Worm (Caenorhabditis elegans) whole organism, L1 larva: ENCODE data around the gene nhr-87.

Experiments used
- alr-1 ChIP-seq: fragments of 200-800 bp; sonication (Bioruptor generic); optimal IDR thresholded peaks from 2 replicates; lab custom pipeline; 2018; ENCODE audit warnings: borderline replicate concordance, mild to moderate bottlenecking, missing genetic modification characterization, missing compliant biosample characterization
- ama-1 ChIP-seq: fragments of 150-350 bp; optimal IDR thresholded peaks from 2 replicates; lab custom pipeline; 2014
- ceh-82 ChIP-seq, 3 experiments: fragments of 150-350 bp in 1 of 3; sonication (generic microtip) in 2 of 3; optimal IDR thresholded peaks; 2 replicates each; lab custom pipeline; 2014 to 2017; ENCODE audit warnings: missing biosample characterization in 3 of 3, missing genetic modification characterization in 3 of 3
- ceh-90 ChIP-seq: sonication (generic microtip); optimal IDR thresholded peaks from 2 replicates; lab custom pipeline; 2016; ENCODE audit warnings: missing genetic modification characterization, missing compliant biosample characterization
- dpl-1 ChIP-seq, 3 experiments: fragments of 150-350 bp in 2 of 3; sonication (generic microtip) in 1 of 3; optimal IDR thresholded peaks; 2 replicates each; lab custom pipeline; 2014 to 2017; ENCODE audit warnings: missing biosample characterization in 3 of 3, missing genetic modification characterization in 3 of 3, missing genetic modification reagents in 3 of 3
- efl-1 ChIP-seq, 4 experiments: fragments of 150-350 bp; optimal IDR thresholded peaks in 3 of 4; peaks in 1 of 4; 1 replicate in 1 of 4; 2 replicates in 3 of 4; lab custom pipeline; 2014; ENCODE audit warnings: missing biosample characterization in 2 of 4, missing genetic modification characterization in 2 of 4, missing genetic modification reagents in 2 of 4
- egl-27 ChIP-seq, 2 experiments: fragments of 150-350 bp in 1 of 2; sonication (generic microtip); optimal IDR thresholded peaks; 3 replicates each; lab custom pipeline; 2017 to 2018; ENCODE audit warnings: missing biosample characterization in 2 of 2, missing genetic modification characterization in 2 of 2, missing genetic modification reagents in 2 of 2
- fos-1 ChIP-seq: fragments of 150-350 bp; optimal IDR thresholded peaks from 2 replicates; lab custom pipeline; 2014; ENCODE audit warnings: missing biosample characterization, missing genetic modification characterization
- lin-15B ChIP-seq: fragments of 150-350 bp; sonication (generic microtip); optimal IDR thresholded peaks from 3 replicates; lab custom pipeline; 2014; ENCODE audit warnings: missing biosample characterization, missing genetic modification characterization
- lin-39 ChIP-seq: fragments of 150-350 bp; optimal IDR thresholded peaks from 2 replicates; lab custom pipeline; 2014; ENCODE audit warnings: missing biosample characterization, missing genetic modification reagents, missing genetic modification characterization
- lsy-2 ChIP-seq, 2 experiments: fragments of 150-350 bp; optimal IDR thresholded peaks; 2 replicates each; lab custom pipeline; 2014; ENCODE audit warnings: missing biosample characterization in 2 of 2, missing genetic modification characterization in 2 of 2
- nhr-237 ChIP-seq: fragments of 150-350 bp; optimal IDR thresholded peaks from 2 replicates; lab custom pipeline; 2014; ENCODE audit warnings: missing biosample characterization, missing genetic modification characterization
- unc-30 ChIP-seq: sonication (generic microtip); optimal IDR thresholded peaks from 2 replicates; lab custom pipeline; 2017; ENCODE audit warnings: missing biosample characterization, missing genetic modification characterization
- unc-86 ChIP-seq: sonication (generic microtip); optimal IDR thresholded peaks from 2 replicates; lab custom pipeline; 2016; ENCODE audit warnings: missing genetic modification characterization, missing compliant biosample characterization

ce11 chrIV:1624447-1624846 is 618 bp downstream of the nhr-87 start:
- no peak for TF ChIP-seq fos-1
- no peak for TF ChIP-seq nhr-237 (tag; lab: Kevin White, UChicago)
- TF ChIP-seq efl-1 (optimal IDR thresholded peaks at IDR 0.05; lab: Kevin White, UChicago): no peak
- no peak for TF ChIP-seq efl-1 (GFP tag; optimal IDR thresholded peaks at IDR 0.05 in 1 of 2; lab: Kevin White, UChicago)
- no peak for TF ChIP-seq ceh-90
- TF ChIP-seq lsy-2 (tag; optimal IDR thresholded peaks at IDR 0.05; lab: Kevin White, UChicago): no peak
- TF ChIP-seq unc-30 (tag; lab: Kevin White, UChicago): no peak
- no peak for TF ChIP-seq unc-86 (tag; lab: Kevin White, UChicago)
- no peak for TF ChIP-seq ceh-82 (tag; optimal IDR thresholded peaks at IDR 0.05; lab: Kevin White, UChicago)
- no peak for TF ChIP-seq lin-39 (tag; lab: Kevin White, UChicago)
- TF ChIP-seq egl-27 (tag; optimal IDR thresholded peaks at IDR 0.05; lab: Kevin White, UChicago): no peak
- TF ChIP-seq ama-1 (lab: Kevin White, UChicago): no peak
- TF ChIP-seq dpl-1 (GFP tag; optimal IDR thresholded peaks at IDR 0.05; lab: Kevin White, UChicago): no peak
- no peak for TF ChIP-seq lin-15B
- TF ChIP-seq alr-1 (tag; lab: Kevin White, UChicago): no peak
